Worm (Caenorhabditis elegans) whole organism, mixed stage, embryonic: ENCODE measurements around the gene nspb-7.

Experiments
- M03D4.4 ChIP-seq: sonication (generic microtip); optimal IDR thresholded peaks from 2 replicates; lab custom pipeline; 2017; ENCODE audit warnings: mild to moderate bottlenecking, missing genetic modification characterization, missing compliant biosample characterization
- bed-3 ChIP-seq: fragments of 200-800 bp; sonication (Bioruptor generic); optimal IDR thresholded peaks from 3 replicates; lab custom pipeline; 2018; ENCODE audit warnings: mild to moderate bottlenecking, missing genetic modification characterization, moderate library complexity, missing compliant biosample characterization
- blmp-1 ChIP-seq: fragments of 150-350 bp; optimal IDR thresholded peaks from 2 replicates; lab custom pipeline; 2014; ENCODE audit warnings: missing biosample characterization, missing genetic modification characterization
- ceh-39 ChIP-seq: fragments of 150-350 bp; optimal IDR thresholded peaks from 2 replicates; lab custom pipeline; 2014; ENCODE audit warnings: missing biosample characterization, missing genetic modification characterization
- ceh-43 ChIP-seq: fragments of 200-800 bp; sonication (Bioruptor generic); optimal IDR thresholded peaks from 2 replicates; lab custom pipeline; 2018; ENCODE audit warnings: mild to moderate bottlenecking, missing genetic modification characterization, moderate library complexity, missing compliant biosample characterization
- ces-1 ChIP-seq: fragments of 150-350 bp; optimal IDR thresholded peaks from 2 replicates; lab custom pipeline; 2014; ENCODE audit warnings: missing biosample characterization, missing genetic modification reagents, missing genetic modification characterization
- cnd-1 ChIP-seq: fragments of 200-800 bp; sonication (Bioruptor generic); optimal IDR thresholded peaks from 2 replicates; lab custom pipeline; 2018; ENCODE audit warnings: mild to moderate bottlenecking, missing genetic modification characterization, missing compliant biosample characterization
- drap-1 ChIP-seq: fragments of 200-800 bp; sonication (Bioruptor generic); optimal IDR thresholded peaks from 3 replicates; lab custom pipeline; 2018; ENCODE audit warnings: mild to moderate bottlenecking, missing genetic modification characterization, missing compliant biosample characterization
- elt-1 ChIP-seq: sonication (generic microtip); optimal IDR thresholded peaks from 2 replicates; lab custom pipeline; 2017; ENCODE audit warnings: missing genetic modification characterization, mild to moderate bottlenecking, missing compliant biosample characterization, antibody characterized with exemption, moderate library complexity, borderline replicate concordance; ENCODE audit not compliant: insufficient read depth
- elt-3 ChIP-seq: fragments of 150-350 bp; optimal IDR thresholded peaks from 2 replicates; lab custom pipeline; 2014; ENCODE audit warnings: missing biosample characterization, missing genetic modification characterization
- flh-1 ChIP-seq: fragments of 200-800 bp; sonication (Bioruptor generic); optimal IDR thresholded peaks from 2 replicates; lab custom pipeline; 2018; ENCODE audit warnings: mild to moderate bottlenecking, missing genetic modification characterization, moderate library complexity, missing compliant biosample characterization
- ham-2 ChIP-seq: fragments of 200-800 bp; sonication (Bioruptor generic); optimal IDR thresholded peaks from 2 replicates; lab custom pipeline; 2018; ENCODE audit warnings: mild to moderate bottlenecking, missing genetic modification characterization, missing compliant biosample characterization
- hlh-1 ChIP-seq: fragments of 150-350 bp; optimal IDR thresholded peaks from 2 replicates; lab custom pipeline; 2014; ENCODE audit warnings: missing biosample characterization, missing genetic modification reagents, missing genetic modification characterization
- lin-13 ChIP-seq: fragments of 150-350 bp; optimal IDR thresholded peaks from 2 replicates; lab custom pipeline; 2014; ENCODE audit warnings: missing biosample characterization, missing genetic modification characterization
- lin-32 ChIP-seq: fragments of 200-800 bp; sonication (Bioruptor generic); optimal IDR thresholded peaks from 2 replicates; lab custom pipeline; 2018; ENCODE audit warnings: mild to moderate bottlenecking, missing genetic modification characterization, missing compliant biosample characterization
- lsy-2 ChIP-seq: fragments of 150-350 bp; optimal IDR thresholded peaks from 2 replicates; lab custom pipeline; 2014; ENCODE audit warnings: missing biosample characterization, missing genetic modification characterization
- mep-1 ChIP-seq: fragments of 150-350 bp; optimal IDR thresholded peaks from 2 replicates; lab custom pipeline; 2017; ENCODE audit warnings: missing biosample characterization, missing genetic modification reagents, missing genetic modification characterization, inconsistent platforms
- mls-2 ChIP-seq: sonication (generic microtip); optimal IDR thresholded peaks from 2 replicates; lab custom pipeline; 2016; ENCODE audit warnings: mild to moderate bottlenecking, missing genetic modification characterization, moderate library complexity, missing compliant biosample characterization
- nhr-2 ChIP-seq: fragments of 150-350 bp; optimal IDR thresholded peaks from 2 replicates; lab custom pipeline; 2014; ENCODE audit warnings: missing biosample characterization, missing genetic modification characterization
- nhr-237 ChIP-seq: fragments of 150-350 bp; optimal IDR thresholded peaks from 2 replicates; lab custom pipeline; 2014; ENCODE audit warnings: missing biosample characterization, missing genetic modification characterization
- nhr-28 ChIP-seq: fragments of 150-350 bp; optimal IDR thresholded peaks from 2 replicates; lab custom pipeline; 2014; ENCODE audit warnings: missing biosample characterization, missing genetic modification characterization
- nhr-76 ChIP-seq: sonication (generic microtip); optimal IDR thresholded peaks from 2 replicates; lab custom pipeline; 2017; ENCODE audit warnings: missing biosample characterization, missing genetic modification characterization
- pha-4 ChIP-seq: fragments of 150-350 bp; optimal IDR thresholded peaks from 2 replicates; lab custom pipeline; 2018; ENCODE audit warnings: missing biosample characterization, missing genetic modification reagents, missing genetic modification characterization
- snpc-4 ChIP-seq: fragments of 150-350 bp; optimal IDR thresholded peaks from 2 replicates; lab custom pipeline; 2014; ENCODE audit warnings: missing biosample characterization, missing genetic modification characterization
- tbx-8 ChIP-seq: fragments of 200-800 bp; sonication (Bioruptor generic); optimal IDR thresholded peaks from 2 replicates; lab custom pipeline; 2018; ENCODE audit warnings: mild to moderate bottlenecking, missing genetic modification characterization, moderate library complexity, missing compliant biosample characterization
- unc-120 ChIP-seq: sonication (generic microtip); optimal IDR thresholded peaks from 2 replicates; lab custom pipeline; 2017; ENCODE audit warnings: missing genetic modification characterization, missing compliant biosample characterization; ENCODE audit not compliant: poor library complexity, severe bottlenecking
- unc-39 ChIP-seq: fragments of 150-350 bp; optimal IDR thresholded peaks from 2 replicates; lab custom pipeline; 2014; ENCODE audit warnings: missing biosample characterization, missing genetic modification characterization
- unc-62 ChIP-seq: fragments of 150-350 bp; optimal IDR thresholded peaks from 2 replicates; lab custom pipeline; 2014; ENCODE audit warnings: missing biosample characterization, missing genetic modification reagents, missing genetic modification characterization
- zip-8 ChIP-seq: fragments of 150-350 bp; optimal IDR thresholded peaks from 2 replicates; lab custom pipeline; 2014; ENCODE audit warnings: missing biosample characterization, missing genetic modification characterization

Gene nspb-7

DNA sequence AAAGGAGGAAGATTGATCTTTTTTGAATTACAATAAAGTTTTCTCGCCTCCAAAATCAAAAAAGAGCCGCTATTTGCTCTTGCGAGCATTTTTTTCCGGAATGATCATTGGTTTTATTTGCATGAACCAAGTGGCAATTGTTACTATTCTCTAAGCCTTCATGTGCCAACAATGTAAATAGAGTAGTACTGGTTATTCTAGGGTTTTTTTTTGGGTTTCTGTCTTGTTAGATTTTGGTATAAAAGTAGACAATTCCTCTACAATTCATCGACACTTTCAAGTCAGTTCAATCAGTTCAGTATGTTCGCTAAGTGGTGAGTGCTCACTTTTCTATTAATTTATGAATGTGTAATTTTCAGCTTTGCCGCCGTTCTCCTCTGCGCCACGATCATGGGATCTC is at the start of gene nspb-7:
nspb-7 (plus strand) TSS at position 301 of the 400 bp plus-strand sequence.
- no peak for TF ChIP-seq bed-3 (GFP tag; lab: Kevin White, UChicago)
- TF ChIP-seq lin-32 (GFP tag; lab: Kevin White, UChicago) = no peak
- no peak for TF ChIP-seq ham-2 (GFP tag; lab: Kevin White, UChicago)
- no peak for TF ChIP-seq unc-62 (GFP tag; lab: Kevin White, UChicago)
- TF ChIP-seq M03D4.4 (tag; lab: Kevin White, UChicago) = no peak
- TF ChIP-seq pha-4 (tag; lab: Kevin White, UChicago) = no peak
- TF ChIP-seq unc-39 (tag; lab: Kevin White, UChicago) = no peak
- no peak for TF ChIP-seq blmp-1 (tag; lab: Kevin White, UChicago)
- no peak for TF ChIP-seq cnd-1 (tag; lab: Kevin White, UChicago)
- no peak for TF ChIP-seq ceh-39 (tag; lab: Kevin White, UChicago)
- no peak for TF ChIP-seq nhr-2
- no peak for TF ChIP-seq snpc-4 (tag; lab: Kevin White, UChicago)
- TF ChIP-seq unc-120 (tag; lab: Kevin White, UChicago) = no peak
- no peak for TF ChIP-seq nhr-28 (tag; lab: Kevin White, UChicago)
- TF ChIP-seq tbx-8 = no peak
- TF ChIP-seq flh-1 = no peak

DNA sequence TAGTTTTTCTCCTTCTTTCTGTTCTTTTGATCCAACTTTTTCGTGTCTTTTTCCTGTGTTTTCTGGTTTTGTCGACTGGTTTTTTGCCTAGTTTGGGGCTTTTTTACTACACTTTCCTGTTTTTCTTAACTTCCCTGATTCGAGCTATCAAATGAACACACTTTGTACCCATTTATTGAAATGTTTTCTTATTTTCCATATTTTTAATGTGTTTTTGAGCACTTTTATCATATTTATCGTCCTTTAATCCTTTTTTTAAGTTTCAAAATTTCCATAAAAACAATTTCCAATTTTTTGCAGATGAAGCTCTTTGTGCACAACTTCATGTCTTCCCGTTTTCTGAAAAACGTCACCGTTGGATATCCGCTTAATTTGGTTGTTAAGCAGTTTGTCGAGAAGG is 44.1 kb upstream of the nspb-7 start, which contains the start of gene C04H5.1:
C04H5.1 (plus strand) TSS at position 301 of the 400 bp plus-strand sequence.
- TF ChIP-seq mep-1 (tag; lab: Kevin White, UChicago) = no peak
- TF ChIP-seq nhr-237 (tag; lab: Kevin White, UChicago) = no peak
- no peak for TF ChIP-seq unc-39 (tag; lab: Kevin White, UChicago)
- TF ChIP-seq lin-32 (GFP tag; lab: Kevin White, UChicago) = no peak
- TF ChIP-seq lin-13 (tag; lab: Kevin White, UChicago) = no peak
- no peak for TF ChIP-seq elt-3 (tag; lab: Kevin White, UChicago)
- no peak for TF ChIP-seq unc-120 (tag; lab: Kevin White, UChicago)
- TF ChIP-seq nhr-28 (tag; lab: Kevin White, UChicago) = no peak
- no peak for TF ChIP-seq unc-62 (GFP tag; lab: Kevin White, UChicago)
- TF ChIP-seq snpc-4 (tag; lab: Kevin White, UChicago) = no peak
- TF ChIP-seq flh-1 = no peak
- no peak for TF ChIP-seq mls-2
- TF ChIP-seq tbx-8 = no peak
- no peak for TF ChIP-seq nhr-76 (tag; lab: Kevin White, UChicago)
- no peak for TF ChIP-seq lsy-2 (tag; lab: Kevin White, UChicago)

DNA sequence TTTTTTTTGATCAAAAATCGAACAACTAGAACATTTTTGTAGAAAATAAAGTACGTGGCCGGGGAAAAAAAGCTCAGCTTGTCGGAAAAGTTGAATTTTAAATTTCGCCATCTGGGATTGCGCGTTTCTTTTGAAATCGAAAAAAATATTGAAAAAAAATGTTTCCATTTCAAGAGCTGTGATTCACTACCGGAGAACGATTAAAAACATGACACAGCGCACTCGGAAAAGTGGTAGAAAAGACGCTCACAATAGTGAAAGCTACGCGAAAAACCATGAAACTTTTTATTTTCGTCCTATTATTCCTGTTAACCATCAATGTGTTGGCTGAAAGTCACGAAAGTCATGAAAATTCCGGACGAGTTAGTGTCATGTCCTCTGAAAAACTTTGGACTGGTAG is 40.4 kb upstream of the nspb-7 start, which contains the start of the genes clec-147 and C04H5.7:
clec-147 (minus strand) TSS at position 101 of the 400 bp plus-strand sequence.
C04H5.7 (plus strand) TSS at position 219 of the 400 bp plus-strand sequence.
- TF ChIP-seq zip-8 (tag; lab: Kevin White, UChicago) = no peak
- no peak for TF ChIP-seq mep-1 (tag; lab: Kevin White, UChicago)
- TF ChIP-seq drap-1 (GFP tag; lab: Kevin White, UChicago) = no peak
- no peak for TF ChIP-seq flh-1
- no peak for TF ChIP-seq hlh-1 (tag; lab: Kevin White, UChicago)
- no peak for TF ChIP-seq ceh-43 (GFP tag; lab: Kevin White, UChicago)
- TF ChIP-seq elt-1 = no peak
- no peak for TF ChIP-seq blmp-1 (tag; lab: Kevin White, UChicago)
- TF ChIP-seq, all 35 proteins: peak for 0

DNA sequence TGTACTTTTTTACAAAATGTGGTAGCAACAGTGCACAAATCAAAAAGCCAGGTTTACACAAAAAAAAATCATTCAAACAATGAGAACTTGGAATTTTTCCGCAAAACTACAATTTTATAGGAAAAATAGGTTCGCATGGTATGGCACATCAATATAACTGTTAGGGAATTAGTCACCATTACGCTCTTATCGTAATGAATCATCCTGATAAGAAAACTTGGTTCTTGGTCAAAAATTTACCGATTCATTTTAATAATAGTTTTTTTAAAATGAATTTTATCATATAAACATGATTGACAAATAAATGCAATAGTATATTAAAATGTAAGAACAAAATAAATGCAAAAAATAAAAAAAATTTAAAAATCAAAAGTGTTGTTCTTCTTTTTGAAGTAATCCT is 37.6 kb upstream of the nspb-7 start:
- TF ChIP-seq ces-1 (GFP tag; lab: Kevin White, UChicago) = no peak
- no peak for TF ChIP-seq drap-1 (GFP tag; lab: Kevin White, UChicago)
- no peak for TF ChIP-seq lsy-2 (tag; lab: Kevin White, UChicago)
- TF ChIP-seq M03D4.4 (tag; lab: Kevin White, UChicago) = no peak
- no peak for TF ChIP-seq hlh-1 (tag; lab: Kevin White, UChicago)
- no peak for TF ChIP-seq lin-32 (GFP tag; lab: Kevin White, UChicago)
- no peak for TF ChIP-seq flh-1
- TF ChIP-seq ham-2 (GFP tag; lab: Kevin White, UChicago) = no peak
- TF ChIP-seq nhr-237 (tag; lab: Kevin White, UChicago) = no peak
- TF ChIP-seq ceh-39 (tag; lab: Kevin White, UChicago) = no peak
- TF ChIP-seq nhr-76 (tag; lab: Kevin White, UChicago) = no peak

DNA sequence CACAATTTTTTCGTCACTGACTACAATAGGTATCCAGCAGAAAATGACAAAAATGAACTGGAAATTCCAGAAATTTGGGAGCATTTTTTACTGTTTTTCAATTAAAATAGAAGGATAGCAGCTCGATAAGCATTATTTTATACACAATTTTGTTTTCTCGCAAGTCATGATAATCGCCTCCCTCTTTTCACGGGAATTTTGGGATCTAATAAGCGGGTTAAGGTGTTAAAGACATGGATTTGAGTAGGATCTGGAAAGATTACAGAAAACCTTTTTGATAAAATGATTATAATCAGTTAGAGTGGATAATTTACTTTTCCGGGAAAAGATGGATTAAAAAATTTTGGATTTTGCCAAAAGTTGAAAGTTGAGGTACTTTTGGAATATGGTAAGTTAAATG is 29.4 kb upstream of the nspb-7 start, which contains the start of gene gcy-29:
gcy-29 (minus strand) TSS at position 101 of the 400 bp plus-strand sequence.
- TF ChIP-seq cnd-1 (tag; lab: Kevin White, UChicago) = no peak
- TF ChIP-seq unc-120 (tag; lab: Kevin White, UChicago) = no peak
- no peak for TF ChIP-seq ceh-39 (tag; lab: Kevin White, UChicago)
- no peak for TF ChIP-seq mep-1 (tag; lab: Kevin White, UChicago)
- TF ChIP-seq, all 35 proteins: peak for 0
